Worm (Caenorhabditis elegans): Measurements from ENCODE around the gene T23B5.3.

The T23B5.3 gene

DNA sequence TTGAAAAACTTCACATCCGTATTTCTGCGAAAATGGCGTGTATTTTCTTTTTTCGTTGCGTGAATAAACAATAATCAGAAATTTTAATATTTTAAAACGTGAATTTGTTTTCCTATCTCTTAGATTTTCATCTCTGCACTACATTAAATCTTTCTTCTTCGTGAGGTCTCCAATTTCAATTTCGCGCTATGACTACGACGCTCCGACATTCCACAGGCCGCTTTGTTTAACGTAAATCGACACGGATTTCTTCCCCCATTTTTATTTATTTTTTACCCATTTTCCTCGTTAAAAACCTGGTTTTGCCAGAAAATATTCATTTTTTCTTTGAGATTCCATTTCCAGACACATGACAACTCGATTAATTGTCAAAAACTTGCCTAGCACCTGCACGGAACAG lies 36.2 kb downstream of the T23B5.3 start, which contains the start of the genes T23F6.3 and rbd-1:
T23F6.3 (minus strand) TSS at position 120 of the 400 bp plus-strand sequence.
rbd-1 (plus strand) TSS at position 346 of the 400 bp plus-strand sequence.
- peak; percentile 84 for TF ChIP-seq egl-13 (tag; optimal IDR thresholded peaks at IDR 0.05)
- peak; percentile 81 for TF ChIP-seq mep-1 (tag; optimal IDR thresholded peaks at IDR 0.05)
- peak; percentile 44 for TF ChIP-seq mef-2 (tag; optimal IDR thresholded peaks at IDR 0.05)
- TF ChIP-seq fkh-8 (tag; optimal IDR thresholded peaks at IDR 0.05) = peak; percentile 78
- TF ChIP-seq F16B12.6 (tag; optimal IDR thresholded peaks at IDR 0.05) = peak; percentile 63
- TF ChIP-seq lin-13 (GFP tag; optimal IDR thresholded peaks at IDR 0.05) = peak; percentile 82
- no peak for TF ChIP-seq tlp-1 (tag; optimal IDR thresholded peaks at IDR 0.05)
- no peak for TF ChIP-seq ama-1 (optimal IDR thresholded peaks at IDR 0.05)
- no peak for TF ChIP-seq ces-1 (GFP tag; optimal IDR thresholded peaks at IDR 0.05)
- peak in 1 of 2 experiments; percentile 47 for TF ChIP-seq egl-27 (tag; optimal IDR thresholded peaks at IDR 0.05)
- no peak for TF ChIP-seq C34B4.2 (tag; optimal IDR thresholded peaks at IDR 0.05)
- TF ChIP-seq vab-15 (tag; optimal IDR thresholded peaks at IDR 0.05) = peak; percentile 66
- peak; percentile 87 for TF ChIP-seq nhr-237 (tag; optimal IDR thresholded peaks at IDR 0.05)
- TF ChIP-seq C04F5.9 (tag; optimal IDR thresholded peaks at IDR 0.05) = peak; percentile 82
- peak; percentile 93 for TF ChIP-seq nhr-19 (GFP tag; conservative IDR thresholded peaks at IDR 0.05)
- no peak for TF ChIP-seq pqm-1 (tag; optimal IDR thresholded peaks at IDR 0.05)
- no peak for TF ChIP-seq hlh-17 (GFP tag; optimal IDR thresholded peaks at IDR 0.05; ENCODE audit: borderline replicate concordance)
- TF ChIP-seq lin-35 (GFP tag; optimal IDR thresholded peaks at IDR 0.05) = peak; percentile 99 to 100
- TF ChIP-seq nhr-77 (tag; optimal IDR thresholded peaks at IDR 0.05) = peak; percentile 82
- TF ChIP-seq unc-98 (GFP tag; IDR thresholded peaks at IDR 0.05) = peak; percentile 43; the same call in 1 of the 2 replicates
- peak; percentile 100 for TF ChIP-seq efl-1 (optimal IDR thresholded peaks at IDR 0.05)
- TF ChIP-seq efl-1 (GFP tag; optimal IDR thresholded peaks at IDR 0.05 in 1 of 2) = peak; percentile 100
- TF ChIP-seq nhr-20 (tag; optimal IDR thresholded peaks at IDR 0.05) = peak; percentile 95
- peak; percentile 100 for TF ChIP-seq dpl-1 (GFP tag; optimal IDR thresholded peaks at IDR 0.05)
- TF ChIP-seq fkh-10 (GFP tag; optimal IDR thresholded peaks at IDR 0.05) = peak; percentile 52
- peak in 3 of 6 experiments; percentile 66 to 86 (median 79) for TF ChIP-seq elt-3 (tag; optimal IDR thresholded peaks at IDR 0.05)
- peak; percentile 76 for TF ChIP-seq grh-1 (GFP tag; IDR thresholded peaks at IDR 0.05)
- peak in 1 of 2 experiments; percentile 79 for TF ChIP-seq mdl-1 (tag; optimal IDR thresholded peaks at IDR 0.05)
- peak; percentile 79 for TF ChIP-seq lin-15B (tag; optimal IDR thresholded peaks at IDR 0.05)
- TF ChIP-seq efl-3 (GFP tag; optimal IDR thresholded peaks at IDR 0.05) = no peak
- TF ChIP-seq ceh-88 (GFP tag; IDR thresholded peaks at IDR 0.05) = peak; percentile 85
- TF ChIP-seq hlh-4 (tag; optimal IDR thresholded peaks at IDR 0.05) = no peak
- no peak for TF ChIP-seq nhr-84 (tag; optimal IDR thresholded peaks at IDR 0.05)
- peak; percentile 74 for TF ChIP-seq elt-2 (tag; optimal IDR thresholded peaks at IDR 0.05)
- TF ChIP-seq swsn-7 (tag; optimal IDR thresholded peaks at IDR 0.05) = peak; percentile 92
- TF ChIP-seq sup-37 (GFP tag; optimal IDR thresholded peaks at IDR 0.05) = peak; percentile 13
- peak; percentile 65 for TF ChIP-seq ceh-90 (tag; optimal IDR thresholded peaks at IDR 0.05)
- TF ChIP-seq aha-1 (tag; optimal IDR thresholded peaks at IDR 0.05) = peak; percentile 15
- TF ChIP-seq nhr-71 (tag; optimal IDR thresholded peaks at IDR 0.05) = peak; percentile 96
- peak; percentile 72 for TF ChIP-seq mab-9 (GFP tag; IDR thresholded peaks at IDR 0.05)
- peak; percentile 86 for TF ChIP-seq pax-3 (tag; optimal IDR thresholded peaks at IDR 0.05)
- no peak for TF ChIP-seq nhr-28 (tag; optimal IDR thresholded peaks at IDR 0.05)
- TF ChIP-seq unc-86 (tag; optimal IDR thresholded peaks at IDR 0.05) = peak; percentile 89
- TF ChIP-seq fkh-4 (tag; optimal IDR thresholded peaks at IDR 0.05; ENCODE audit: borderline replicate concordance) = peak; percentile 81
- TF ChIP-seq isw-1 (GFP tag; IDR thresholded peaks at IDR 0.05) = peak; percentile 87
- TF ChIP-seq nhr-85 (tag) = peak; percentile 96
- no peak for TF ChIP-seq ceh-63 (GFP tag; optimal IDR thresholded peaks at IDR 0.05)
- TF ChIP-seq lir-3 (tag; optimal IDR thresholded peaks at IDR 0.05; ENCODE audit: poor library complexity) = peak; percentile 88
- peak; percentile 86 for TF ChIP-seq blmp-1 (tag; optimal IDR thresholded peaks at IDR 0.05)
- TF ChIP-seq rnt-1 (tag; optimal IDR thresholded peaks at IDR 0.05) = peak; percentile 98
- peak; percentile 83 for TF ChIP-seq fos-1 (tag; optimal IDR thresholded peaks at IDR 0.05)
- TF ChIP-seq snu-23 (GFP tag; optimal IDR thresholded peaks at IDR 0.05) = peak; percentile 96
- peak; percentile 93 to 94 for TF ChIP-seq lsy-2 (tag; optimal IDR thresholded peaks at IDR 0.05)
- peak; percentile 44 for TF ChIP-seq unc-30 (tag; optimal IDR thresholded peaks at IDR 0.05)

All from whole organism, L1 larva.